Fruit fly (Drosophila melanogaster) whole organism, adult: Measurements from ENCODE around the gene Hmgcr.

Experiments
- CG14711 ChIP-seq: fragments of 200-800 bp; sonication (Bioruptor generic); optimal IDR thresholded peaks from 2 replicates; lab custom pipeline; 2018; ENCODE audit warnings: missing biosample characterization, mild to moderate bottlenecking, missing genetic modification characterization, moderate library complexity
- CG33017 ChIP-seq: fragments of 200-800 bp; sonication (Bioruptor generic); optimal IDR thresholded peaks from 2 replicates; lab custom pipeline; 2018; ENCODE audit warnings: missing biosample characterization, mild to moderate bottlenecking, missing genetic modification characterization, moderate library complexity
- CG5204 ChIP-seq: fragments of 200-800 bp; sonication (Bioruptor generic); optimal IDR thresholded peaks from 2 replicates; lab custom pipeline; 2016; ENCODE audit warnings: missing biosample characterization, missing genetic modification characterization
- cic ChIP-seq: fragments of 200-800 bp; sonication (Bioruptor generic); optimal IDR thresholded peaks from 2 replicates; lab custom pipeline; 2017; ENCODE audit warnings: missing biosample characterization, mild to moderate bottlenecking, missing genetic modification characterization, moderate library complexity
- pad ChIP-seq: fragments of 200-800 bp; sonication (Bioruptor generic); optimal IDR thresholded peaks from 3 replicates; lab custom pipeline; 2017; ENCODE audit warnings: missing biosample characterization, missing genetic modification characterization, mild to moderate bottlenecking, moderate library complexity, missing genetic modification reagents

dm6 chr3R:23772808-23773207 lies 39.7 kb downstream of the Hmgcr start, which contains the start of gene tst:
- TF ChIP-seq pad (GFP tag; lab: Kevin White, UChicago) (peak; percentile 69), CG14711 (tag; lab: Kevin White, UChicago) (peak; percentile 89), CG33017 (tag; lab: Kevin White, UChicago) (peak; percentile 89), cic (GFP tag; lab: Kevin White, UChicago) (no peak), CG5204 (no peak)
